Worm (Caenorhabditis elegans) whole organism, L4/young adult: ENCODE measurements around the gene flp-28.

Experiments
- dao-5 ChIP-seq: sonication (generic microtip); optimal IDR thresholded peaks from 2 replicates; lab custom pipeline; 2016; ENCODE audit warnings: missing genotype, missing genetic modification characterization, moderate library complexity, missing compliant biosample characterization
- him-1 ChIP-seq: sonication (generic microtip); optimal IDR thresholded peaks from 2 replicates; lab custom pipeline; 2016; ENCODE audit warnings: missing genotype, missing genetic modification reagents, missing genetic modification characterization, missing compliant biosample characterization

DNA sequence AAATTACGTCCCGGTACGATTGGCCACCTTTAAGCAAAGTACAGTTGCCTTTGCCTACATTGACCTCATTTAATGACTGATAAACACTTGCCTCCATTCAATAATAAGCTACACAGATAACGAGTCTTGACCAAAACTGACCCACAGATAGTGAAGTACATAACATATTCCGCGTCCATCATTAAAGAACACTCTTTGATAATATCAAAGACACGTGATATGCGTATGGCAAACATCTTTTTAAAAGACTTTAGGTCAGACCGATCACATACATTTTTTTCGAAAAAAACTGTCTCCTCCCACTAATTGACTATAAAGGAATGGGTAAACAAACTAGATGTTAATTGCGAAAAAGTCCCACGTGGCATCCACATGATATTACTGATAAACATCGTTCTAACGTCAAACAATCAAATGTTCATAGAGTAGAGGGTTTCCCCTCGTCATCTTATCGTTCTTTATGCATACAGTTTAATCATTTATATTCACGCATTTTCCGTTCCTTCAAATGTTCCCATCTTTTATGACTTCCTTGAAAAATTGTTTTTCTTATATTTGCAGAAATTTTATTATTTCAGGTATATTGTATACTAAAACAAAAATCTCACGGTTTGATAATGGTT, 3.6 kb downstream of the flp-28 start, which contains the start of gene W07E11.1:
- TF ChIP-seq dao-5 (no peak), him-1 (tag; lab: Kevin White, UChicago) (no peak)
